Worm (Caenorhabditis elegans): Measurements from ENCODE around the gene ckc-1.

ckc-1 gene

ce11 chrX:3553687-3554086, 22.7 kb upstream of the ckc-1 start:
- TF ChIP-seq nhr-11 (tag; optimal IDR thresholded peaks at IDR 0.05) (no peak), ZK546.5 (tag; optimal IDR thresholded peaks at IDR 0.05) (no peak), skn-1 (tag; optimal IDR thresholded peaks at IDR 0.05) (no peak), ceh-9 (tag; optimal IDR thresholded peaks at IDR 0.05) (no peak), jun-1 (tag; optimal IDR thresholded peaks at IDR 0.05) (no peak), ztf-11 (tag; optimal IDR thresholded peaks at IDR 0.05) (no peak), hmg-11 (tag; optimal IDR thresholded peaks at IDR 0.05) (no peak), nhr-43 (tag; optimal IDR thresholded peaks at IDR 0.05; ENCODE audit: poor library complexity, severe bottlenecking) (no peak), zag-1 (tag; optimal IDR thresholded peaks at IDR 0.05) (no peak), mdl-1 (tag; optimal IDR thresholded peaks at IDR 0.05) (no peak), ama-1 (optimal IDR thresholded peaks at IDR 0.05) (no peak), fkh-10 (GFP tag; optimal IDR thresholded peaks at IDR 0.05) (no peak), nhr-12 (tag; optimal IDR thresholded peaks at IDR 0.05) (no peak), nhr-76 (tag; optimal IDR thresholded peaks at IDR 0.05) (no peak), nhr-77 (tag; optimal IDR thresholded peaks at IDR 0.05) (no peak), nhr-67 (tag; optimal IDR thresholded peaks at IDR 0.05) (no peak), lsy-12 (tag; optimal IDR thresholded peaks at IDR 0.05) (no peak), nhr-237 (tag; optimal IDR thresholded peaks at IDR 0.05) (no peak), fos-1 (tag; optimal IDR thresholded peaks at IDR 0.05) (no peak)

ce11 chrX:3554117-3554516, 22.3 kb upstream of the ckc-1 start:
- TF ChIP-seq ceh-28 (tag; optimal IDR thresholded peaks at IDR 0.05) (no peak), lsy-12 (tag; optimal IDR thresholded peaks at IDR 0.05) (no peak), jun-1 (tag; optimal IDR thresholded peaks at IDR 0.05) (no peak), aly-2 (tag; optimal IDR thresholded peaks at IDR 0.05) (no peak), fos-1 (tag; optimal IDR thresholded peaks at IDR 0.05) (no peak), elt-2 (tag; optimal IDR thresholded peaks at IDR 0.05) (no peak), eor-1 (tag; optimal IDR thresholded peaks at IDR 0.05) (no peak), pqm-1 (tag; optimal IDR thresholded peaks at IDR 0.05) (no peak), nhr-237 (tag; optimal IDR thresholded peaks at IDR 0.05) (no peak), ztf-11 (tag; optimal IDR thresholded peaks at IDR 0.05) (no peak), nhr-43 (tag; optimal IDR thresholded peaks at IDR 0.05; ENCODE audit: poor library complexity, severe bottlenecking) (no peak), egl-27 (tag; optimal IDR thresholded peaks at IDR 0.05) (no peak), nhr-12 (tag; optimal IDR thresholded peaks at IDR 0.05) (no peak), R02D3.7 (tag; optimal IDR thresholded peaks at IDR 0.05) (no peak), ZK546.5 (tag; optimal IDR thresholded peaks at IDR 0.05) (no peak), nhr-76 (tag; optimal IDR thresholded peaks at IDR 0.05) (no peak), nhr-11 (tag; optimal IDR thresholded peaks at IDR 0.05) (no peak)

DNA sequence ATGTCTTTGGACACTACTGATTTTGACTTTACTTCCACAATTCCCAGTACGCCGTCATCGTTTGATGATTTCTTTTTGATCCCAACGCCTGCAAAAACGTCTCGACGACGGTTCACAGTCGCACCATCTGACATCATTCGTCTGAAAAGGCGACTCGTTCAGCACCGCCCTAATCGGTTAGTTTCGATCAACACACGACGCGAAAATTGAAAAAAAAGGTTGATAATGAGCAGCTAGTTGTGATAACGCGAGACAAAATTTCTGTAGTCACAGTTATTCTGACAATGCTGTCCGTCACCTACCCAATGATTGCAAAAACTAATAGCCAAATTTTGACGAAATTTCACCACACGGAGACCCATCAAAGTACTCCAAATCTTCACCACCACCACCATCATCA, 20.5 kb upstream of the ckc-1 start:
- no peak for TF ChIP-seq ztf-11 (tag; optimal IDR thresholded peaks at IDR 0.05)
- peak; percentile 78 for TF ChIP-seq elt-2 (tag; optimal IDR thresholded peaks at IDR 0.05)
- peak; percentile 62 for TF ChIP-seq pqm-1 (tag; optimal IDR thresholded peaks at IDR 0.05)

- TF ChIP-seq ztf-11 (tag; optimal IDR thresholded peaks at IDR 0.05) (no peak), ceh-9 (tag; optimal IDR thresholded peaks at IDR 0.05) (no peak), nhr-28 (tag; optimal IDR thresholded peaks at IDR 0.05) (no peak), tbx-2 (tag; optimal IDR thresholded peaks at IDR 0.05) (no peak), lin-39 (tag; optimal IDR thresholded peaks at IDR 0.05) (no peak)
Measured at ce11 chrX:3563903-3564302, 12.5 kb upstream of the ckc-1 start, which contains the start of gene vit-4. TSS of gene vit-4 (minus strand) at chrX:3563965.

- no peak for TF ChIP-seq nhr-25 (tag; optimal IDR thresholded peaks at IDR 0.05)
- no peak for TF ChIP-seq hmg-11 (tag; optimal IDR thresholded peaks at IDR 0.05)
- TF ChIP-seq snpc-4 (tag; optimal IDR thresholded peaks at IDR 0.05) = no peak
- no peak for TF ChIP-seq nhr-23 (tag; optimal IDR thresholded peaks at IDR 0.05)
- no peak for TF ChIP-seq unc-39 (tag; optimal IDR thresholded peaks at IDR 0.05)
- no peak for TF ChIP-seq ztf-11 (tag; optimal IDR thresholded peaks at IDR 0.05)
- no peak for TF ChIP-seq nhr-28 (tag; optimal IDR thresholded peaks at IDR 0.05)
- TF ChIP-seq ama-1 (optimal IDR thresholded peaks at IDR 0.05) = no peak
- TF ChIP-seq elt-2 (tag; optimal IDR thresholded peaks at IDR 0.05) = no peak
- no peak for TF ChIP-seq sea-2 (GFP tag; optimal IDR thresholded peaks at IDR 0.05)
- TF ChIP-seq zag-1 (tag; optimal IDR thresholded peaks at IDR 0.05) = no peak
- TF ChIP-seq nhr-76 (tag; optimal IDR thresholded peaks at IDR 0.05) = no peak
Measured at ce11 chrX:3566856-3567255, 9.6 kb upstream of the ckc-1 start.

All from whole organism, L3 larva.